Fruit fly (Drosophila melanogaster) whole organism, prepupa: Measurements from ENCODE around the gene CG14237.

Source experiments
- CG10631 ChIP-seq: fragments of 200-800 bp; sonication (Bioruptor generic); optimal IDR thresholded peaks from 2 replicates; lab custom pipeline; 2016; ENCODE audit warnings: missing biosample characterization, missing genetic modification characterization
- CG10669 ChIP-seq: fragments of 200-800 bp; sonication (Bioruptor generic); optimal IDR thresholded peaks from 3 replicates; lab custom pipeline; 2018; ENCODE audit warnings: missing biosample characterization, mild to moderate bottlenecking, missing genetic modification characterization, moderate library complexity
- CG11294 ChIP-seq: fragments of 200-800 bp; sonication (Bioruptor generic); IDR thresholded peaks from 2 replicates; pipeline ENCODE4 v1.3.6; 2022; ENCODE audit warnings: missing biosample characterization, missing genetic modification characterization
- CG11762 ChIP-seq: fragments of 200-800 bp; sonication (Bioruptor generic); optimal IDR thresholded peaks from 3 replicates; lab custom pipeline; 2016; ENCODE audit warnings: missing biosample characterization, missing genetic modification characterization; ENCODE audit not compliant: insufficient read depth
- CG11902 ChIP-seq: fragments of 200-800 bp; sonication (Bioruptor generic); optimal IDR thresholded peaks from 3 replicates; lab custom pipeline; 2016; ENCODE audit warnings: missing biosample characterization, missing genetic modification characterization
- CG15336 ChIP-seq: fragments of 200-800 bp; sonication (Bioruptor generic); IDR thresholded peaks from 2 replicates; pipeline ENCODE4 v1.3.6; 2022; ENCODE audit warnings: missing biosample characterization, missing genetic modification characterization
- CG1621 ChIP-seq: fragments of 200-800 bp; sonication (Bioruptor generic); optimal IDR thresholded peaks from 3 replicates; lab custom pipeline; 2018; ENCODE audit warnings: missing biosample characterization, mild to moderate bottlenecking, missing genetic modification characterization
- CG16779 ChIP-seq: fragments of 200-800 bp; sonication (Bioruptor generic); optimal IDR thresholded peaks from 3 replicates; lab custom pipeline; 2017; ENCODE audit warnings: missing biosample characterization, mild to moderate bottlenecking, missing genetic modification characterization
- CG3032 ChIP-seq: fragments of 200-800 bp; optimal IDR thresholded peaks from 2 replicates; lab custom pipeline; 2019; ENCODE audit warnings: missing biosample characterization, mild to moderate bottlenecking, missing genetic modification characterization, moderate library complexity
- CG31627 ChIP-seq: fragments of 200-800 bp; sonication (Bioruptor generic); optimal IDR thresholded peaks from 3 replicates; lab custom pipeline; 2016; ENCODE audit warnings: missing biosample characterization, missing genetic modification characterization
- CG3919 ChIP-seq: fragments of 200-800 bp; sonication (Bioruptor generic); optimal IDR thresholded peaks from 3 replicates; lab custom pipeline; 2016; ENCODE audit warnings: missing biosample characterization, missing genetic modification characterization
- CG4318 ChIP-seq: fragments of 200-800 bp; sonication (Bioruptor generic); optimal IDR thresholded peaks from 3 replicates; lab custom pipeline; 2017; ENCODE audit warnings: missing biosample characterization, mild to moderate bottlenecking, missing genetic modification characterization
- CG6163 ChIP-seq: fragments of 200-800 bp; sonication (Bioruptor generic); IDR thresholded peaks from 3 replicates; pipeline ENCODE4 v1.3.6; 2022; ENCODE audit warnings: missing biosample characterization, missing genetic modification characterization
- CG6276 ChIP-seq: fragments of 200-800 bp; sonication (Bioruptor generic); optimal IDR thresholded peaks from 2 replicates; lab custom pipeline; 2017; ENCODE audit warnings: missing biosample characterization, mild to moderate bottlenecking, missing genetic modification characterization
- CG6808 ChIP-seq: fragments of 200-800 bp; sonication (Bioruptor generic); optimal IDR thresholded peaks from 3 replicates; lab custom pipeline; 2017; ENCODE audit warnings: missing biosample characterization, missing genetic modification characterization, mild to moderate bottlenecking, moderate library complexity, missing genetic modification reagents
- CG6854 ChIP-seq: fragments of 200-800 bp; sonication (Bioruptor generic); optimal IDR thresholded peaks from 2 replicates; lab custom pipeline; 2017; ENCODE audit warnings: missing biosample characterization, mild to moderate bottlenecking, missing genetic modification characterization
- CG7368 ChIP-seq: fragments of 200-800 bp; sonication (Bioruptor generic); optimal IDR thresholded peaks from 3 replicates; lab custom pipeline; 2016; ENCODE audit warnings: missing biosample characterization, missing genetic modification characterization
- CG8119 ChIP-seq: fragments of 200-800 bp; sonication (Bioruptor generic); IDR thresholded peaks from 3 replicates; pipeline ENCODE4 v1.3.6; 2022; ENCODE audit warnings: missing biosample characterization, missing genetic modification characterization
- CG8319 ChIP-seq: fragments of 200-800 bp; sonication (Bioruptor generic); optimal IDR thresholded peaks from 3 replicates; lab custom pipeline; 2016; ENCODE audit warnings: missing biosample characterization, missing genetic modification characterization
- CG8632 ChIP-seq: fragments of 200-800 bp; sonication (Bioruptor generic); optimal IDR thresholded peaks from 3 replicates; lab custom pipeline; 2016; ENCODE audit warnings: missing biosample characterization, missing genetic modification characterization
- CG9139 ChIP-seq: fragments of 200-800 bp; sonication (Bioruptor generic); optimal IDR thresholded peaks from 3 replicates; lab custom pipeline; 2017; ENCODE audit warnings: missing biosample characterization, mild to moderate bottlenecking, missing genetic modification characterization
- Eip75B ChIP-seq: fragments of 200-800 bp; sonication (Bioruptor generic); optimal IDR thresholded peaks from 3 replicates; lab custom pipeline; 2016; ENCODE audit warnings: missing biosample characterization, missing genetic modification characterization
- Eip78C ChIP-seq: fragments of 200-800 bp; sonication (Bioruptor generic); peaks from one replicate; lab custom pipeline; 2016; ENCODE audit warnings: missing biosample characterization, missing genetic modification characterization
- Ets21C ChIP-seq: fragments of 200-800 bp; sonication (Bioruptor generic); optimal IDR thresholded peaks from 3 replicates; lab custom pipeline; 2016; ENCODE audit warnings: missing biosample characterization, missing genetic modification characterization
- Ets96B ChIP-seq: fragments of 200-800 bp; optimal IDR thresholded peaks from 2 replicates; lab custom pipeline; 2019; ENCODE audit warnings: missing biosample characterization, mild to moderate bottlenecking, missing genetic modification characterization, moderate library complexity
- Hr38 ChIP-seq: sonication (Bioruptor generic); optimal IDR thresholded peaks from 2 replicates; lab custom pipeline; 2016; ENCODE audit warnings: missing biosample characterization, missing genetic modification characterization
- Hr39 ChIP-seq: fragments of 200-800 bp; sonication (Bioruptor generic); optimal IDR thresholded peaks from 2 replicates; lab custom pipeline; 2016; ENCODE audit warnings: missing biosample characterization, missing genetic modification characterization
- Hr4 ChIP-seq: fragments of 200-800 bp; sonication (Bioruptor generic); optimal IDR thresholded peaks from 3 replicates; lab custom pipeline; 2016; ENCODE audit warnings: missing biosample characterization, missing genetic modification characterization
- Lpt ChIP-seq: fragments of 200-800 bp; sonication (Bioruptor generic); optimal IDR thresholded peaks from 3 replicates; lab custom pipeline; 2016; ENCODE audit warnings: missing biosample characterization, missing genetic modification characterization
- Met ChIP-seq: fragments of 200-800 bp; sonication (Bioruptor generic); optimal IDR thresholded peaks from 3 replicates; lab custom pipeline; 2016; ENCODE audit warnings: missing biosample characterization, missing genetic modification characterization
- OdsH ChIP-seq: fragments of 200-800 bp; sonication (Bioruptor generic); optimal IDR thresholded peaks from 3 replicates; lab custom pipeline; 2016; ENCODE audit warnings: missing biosample characterization, missing genetic modification characterization
- Smox ChIP-seq: fragments of 200-800 bp; sonication (Bioruptor generic); optimal IDR thresholded peaks from 3 replicates; lab custom pipeline; 2016; ENCODE audit warnings: missing biosample characterization, missing genetic modification characterization
- Sox14 ChIP-seq: fragments of 200-800 bp; sonication (Bioruptor generic); optimal IDR thresholded peaks from 3 replicates; lab custom pipeline; 2016; ENCODE audit warnings: missing biosample characterization, missing genetic modification characterization
- Sox15 ChIP-seq: fragments of 200-800 bp; sonication (Bioruptor generic); optimal IDR thresholded peaks from 3 replicates; lab custom pipeline; 2016; ENCODE audit warnings: missing biosample characterization, missing genetic modification characterization
- achi ChIP-seq: fragments of 200-800 bp; sonication (Bioruptor generic); optimal IDR thresholded peaks from 3 replicates; lab custom pipeline; 2016; ENCODE audit warnings: missing biosample characterization, missing genetic modification characterization
- acj6 ChIP-seq: fragments of 200-800 bp; sonication (Bioruptor generic); optimal IDR thresholded peaks from 3 replicates; lab custom pipeline; 2016; ENCODE audit warnings: missing biosample characterization, missing genetic modification characterization
- cyc ChIP-seq: fragments of 200-800 bp; sonication (Bioruptor generic); optimal IDR thresholded peaks from 3 replicates; lab custom pipeline; 2016; ENCODE audit warnings: missing biosample characterization, missing genetic modification characterization
- dac ChIP-seq: fragments of 200-800 bp; sonication (Bioruptor generic); optimal IDR thresholded peaks from 2 replicates; lab custom pipeline; 2017; ENCODE audit warnings: missing biosample characterization, mild to moderate bottlenecking, missing genetic modification characterization
- eg ChIP-seq: fragments of 200-800 bp; sonication (Bioruptor generic); IDR thresholded peaks from 3 replicates; pipeline ENCODE4 v1.3.6; 2022; ENCODE audit warnings: missing biosample characterization, missing genetic modification characterization
- esn ChIP-seq: fragments of 200-800 bp; sonication (Bioruptor generic); optimal IDR thresholded peaks from 2 replicates; lab custom pipeline; 2016; ENCODE audit warnings: missing biosample characterization, mild to moderate bottlenecking, missing genetic modification characterization, moderate library complexity
- fd59A ChIP-seq: fragments of 200-800 bp; sonication (Bioruptor generic); optimal IDR thresholded peaks from 2 replicates; lab custom pipeline; 2017; ENCODE audit warnings: missing biosample characterization, mild to moderate bottlenecking, missing genetic modification characterization, missing genetic modification reagents
- fd85E ChIP-seq: fragments of 200-800 bp; sonication (Bioruptor generic); optimal IDR thresholded peaks from 3 replicates; lab custom pipeline; 2016; ENCODE audit warnings: missing biosample characterization, missing genetic modification characterization
- fkh ChIP-seq: fragments of 200-800 bp; sonication (Bioruptor generic); optimal IDR thresholded peaks from 3 replicates; lab custom pipeline; 2017; ENCODE audit warnings: missing biosample characterization, mild to moderate bottlenecking, missing genetic modification characterization, moderate library complexity
- lz ChIP-seq: fragments of 200-800 bp; sonication (Bioruptor generic); optimal IDR thresholded peaks from 3 replicates; lab custom pipeline; 2016; ENCODE audit warnings: missing biosample characterization, missing genetic modification characterization
- net ChIP-seq: fragments of 200-800 bp; sonication (Bioruptor generic); optimal IDR thresholded peaks from 3 replicates; lab custom pipeline; 2016; ENCODE audit warnings: missing biosample characterization, missing genetic modification characterization
- pdm3 ChIP-seq: fragments of 200-800 bp; sonication (Bioruptor generic); optimal IDR thresholded peaks from 3 replicates; lab custom pipeline; 2016; ENCODE audit warnings: missing biosample characterization, missing genetic modification characterization
- salr ChIP-seq, 2 experiments: fragments of 200-800 bp; sonication (Bioruptor generic); optimal IDR thresholded peaks; 3 replicates each; lab custom pipeline; 2016 to 2018; ENCODE audit warnings: missing biosample characterization in 2 of 2, missing genetic modification characterization in 2 of 2, mild to moderate bottlenecking in 1 of 2
- spab ChIP-seq: fragments of 200-800 bp; sonication (Bioruptor generic); optimal IDR thresholded peaks from 2 replicates; lab custom pipeline; 2017; ENCODE audit warnings: missing biosample characterization, mild to moderate bottlenecking, missing genetic modification characterization, missing genetic modification reagents
- topi ChIP-seq: fragments of 200-800 bp; sonication (Bioruptor generic); optimal IDR thresholded peaks from 3 replicates; lab custom pipeline; 2016; ENCODE audit warnings: missing biosample characterization, missing genetic modification characterization
- vri ChIP-seq: fragments of 200-800 bp; sonication (Bioruptor generic); optimal IDR thresholded peaks from 3 replicates; lab custom pipeline; 2016; ENCODE audit warnings: missing biosample characterization, mild to moderate bottlenecking, missing genetic modification characterization

CG14237 gene

dm6 chr3R:26500355-26500754, 43.7 kb downstream of the CG14237 start (continued):
- no peak for TF ChIP-seq fkh (GFP tag; lab: Kevin White, UChicago)
- peak in 1 of 2 experiments; percentile 56 for TF ChIP-seq salr (GFP tag; optimal IDR thresholded peaks at IDR 0.05; lab: Kevin White, UChicago)
- peak; percentile 70 for TF ChIP-seq eg (GFP tag; lab: Robert Waterston, UW)
- peak; percentile 73 for TF ChIP-seq CG8119
- TF ChIP-seq esn, result no peak
- TF ChIP-seq CG10669 (GFP tag; lab: Kevin White, UChicago), result peak; percentile 34

DNA sequence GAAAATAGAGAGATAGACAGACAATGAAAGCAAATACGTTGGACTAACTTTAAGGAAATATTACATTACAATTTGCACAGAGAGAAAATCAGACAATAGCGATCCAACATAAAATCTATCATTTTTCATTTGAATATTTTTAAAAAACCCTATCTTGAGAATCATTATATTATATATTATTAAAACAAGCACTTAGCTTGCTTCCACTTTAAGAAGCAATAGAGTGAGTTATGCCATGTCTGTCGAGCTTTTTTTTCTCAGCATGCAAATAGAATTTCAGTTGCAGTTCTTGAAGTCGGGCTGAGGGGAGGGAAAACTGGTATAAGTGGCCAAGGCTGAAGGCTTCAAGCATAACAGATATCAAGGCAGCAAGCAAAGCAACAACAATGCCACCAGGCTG, 45.4 kb downstream of the CG14237 start:
- no peak for TF ChIP-seq Smox (GFP tag; lab: Kevin White, UChicago)
- TF ChIP-seq CG11762, result no peak
- peak; percentile 50; the same call in 2 of the 3 replicates for TF ChIP-seq CG8119
- no peak for TF ChIP-seq Lpt (GFP tag; lab: Kevin White, UChicago)
- TF ChIP-seq CG1621, result no peak
- TF ChIP-seq eg (GFP tag; lab: Robert Waterston, UW), result no peak
- peak; percentile 4 for TF ChIP-seq fd59A
- no peak for TF ChIP-seq Ets21C
- TF ChIP-seq Met, result no peak
- no peak for TF ChIP-seq CG7368 (GFP tag; lab: Kevin White, UChicago)
- no peak for TF ChIP-seq CG6854 (GFP tag; lab: Kevin White, UChicago)
- no peak for TF ChIP-seq esn
- TF ChIP-seq Hr38 (GFP tag; lab: Kevin White, UChicago), result no peak
- peak; percentile 74 for TF ChIP-seq Eip78C (GFP tag; lab: Kevin White, UChicago)
- no peak for TF ChIP-seq CG11902
- TF ChIP-seq CG3919 (GFP tag; lab: Kevin White, UChicago), result no peak
- TF ChIP-seq Hr39, result no peak
- no peak for TF ChIP-seq Sox14 (GFP tag; lab: Kevin White, UChicago)
- TF ChIP-seq CG6808 (GFP tag; lab: Kevin White, UChicago), result no peak
- TF ChIP-seq spab, result no peak
- TF ChIP-seq Hr4 (GFP tag; lab: Kevin White, UChicago), result no peak
- TF ChIP-seq CG6163 (GFP tag; lab: Robert Waterston, UW), result peak; percentile 53; the same call in 1 of the 3 replicates
- TF ChIP-seq Sox15 (GFP tag; lab: Kevin White, UChicago), result no peak
- TF ChIP-seq CG10669 (GFP tag; lab: Kevin White, UChicago), result no peak
- no peak for TF ChIP-seq lz (GFP tag; lab: Kevin White, UChicago)
- no peak for TF ChIP-seq CG16779 (tag; lab: Kevin White, UChicago)
- peak; percentile 63 for TF ChIP-seq CG15336 (GFP tag; lab: Robert Waterston, UW)
- TF ChIP-seq fkh (GFP tag; lab: Kevin White, UChicago), result no peak
- TF ChIP-seq CG10631 (GFP tag; lab: Kevin White, UChicago), result peak; percentile 51
- TF ChIP-seq dac (GFP tag; lab: Kevin White, UChicago), result no peak
- TF ChIP-seq pdm3 (GFP tag; lab: Kevin White, UChicago), result no peak
- TF ChIP-seq CG31627 (GFP tag; lab: Kevin White, UChicago), result no peak
- TF ChIP-seq acj6 (GFP tag; lab: Kevin White, UChicago), result peak; percentile 28
- TF ChIP-seq achi (GFP tag; lab: Kevin White, UChicago), result no peak
- no peak for TF ChIP-seq CG8319 (GFP tag; lab: Kevin White, UChicago)
- peak; percentile 7 for TF ChIP-seq CG6276 (GFP tag; lab: Kevin White, UChicago)
- TF ChIP-seq CG8632 (GFP tag; lab: Kevin White, UChicago), result peak; percentile 31
- no peak for TF ChIP-seq CG11294
- TF ChIP-seq OdsH (GFP tag; lab: Kevin White, UChicago), result peak; percentile 48
- TF ChIP-seq CG9139 (GFP tag; lab: Kevin White, UChicago), result no peak
- peak in 1 of 2 experiments; percentile 34 for TF ChIP-seq salr (GFP tag; optimal IDR thresholded peaks at IDR 0.05; lab: Kevin White, UChicago)
- TF ChIP-seq vri (GFP tag; lab: Kevin White, UChicago), result no peak
- peak; percentile 40 for TF ChIP-seq Ets96B
- TF ChIP-seq topi (GFP tag; lab: Kevin White, UChicago), result no peak
- no peak for TF ChIP-seq net
- no peak for TF ChIP-seq cyc (GFP tag; lab: Kevin White, UChicago)
- TF ChIP-seq Eip75B (GFP tag; lab: Kevin White, UChicago), result no peak
- TF ChIP-seq fd85E, result no peak
- peak; percentile 26 for TF ChIP-seq CG4318 (GFP tag; lab: Kevin White, UChicago)
- TF ChIP-seq CG3032 (tag; lab: Kevin White, UChicago), result peak; percentile 28
